Worm (Caenorhabditis elegans) whole organism, L1 larva: Measurements from ENCODE around the gene ets-6.

Experiments
- C16A3.4 ChIP-seq: fragments of 150-350 bp; optimal IDR thresholded peaks from 2 replicates; lab custom pipeline; 2014; ENCODE audit warnings: missing biosample characterization, missing genetic modification characterization
- Y116A8C.19 ChIP-seq: sonication (generic microtip); optimal IDR thresholded peaks from 2 replicates; lab custom pipeline; 2016; ENCODE audit warnings: missing compliant biosample characterization, missing genetic modification characterization, borderline replicate concordance
- aha-1 ChIP-seq: fragments of 150-350 bp; optimal IDR thresholded peaks from 2 replicates; lab custom pipeline; 2014; ENCODE audit warnings: missing biosample characterization, missing genetic modification characterization
- alr-1 ChIP-seq: fragments of 200-800 bp; sonication (Bioruptor generic); optimal IDR thresholded peaks from 2 replicates; lab custom pipeline; 2018; ENCODE audit warnings: borderline replicate concordance, mild to moderate bottlenecking, missing genetic modification characterization, missing compliant biosample characterization
- ama-1 ChIP-seq: fragments of 150-350 bp; optimal IDR thresholded peaks from 2 replicates; lab custom pipeline; 2014
- blmp-1 ChIP-seq: fragments of 150-350 bp; optimal IDR thresholded peaks from 2 replicates; lab custom pipeline; 2014; ENCODE audit warnings: missing biosample characterization, missing genetic modification characterization
- ceh-82 ChIP-seq, 3 experiments: fragments of 150-350 bp in 1 of 3; sonication (generic microtip) in 2 of 3; optimal IDR thresholded peaks; 2 replicates each; lab custom pipeline; 2014 to 2017; ENCODE audit warnings: missing biosample characterization in 3 of 3, missing genetic modification characterization in 3 of 3
- ceh-88 ChIP-seq: fragments of 200-800 bp; sonication (Bioruptor generic); IDR thresholded peaks from 2 replicates; pipeline ENCODE4 v1.3.6; 2022; ENCODE audit warnings: missing genetic modification characterization, missing compliant biosample characterization
- ceh-90 ChIP-seq: sonication (generic microtip); optimal IDR thresholded peaks from 2 replicates; lab custom pipeline; 2016; ENCODE audit warnings: missing genetic modification characterization, missing compliant biosample characterization
- ces-1 ChIP-seq: fragments of 150-350 bp; optimal IDR thresholded peaks from 2 replicates; lab custom pipeline; 2014; ENCODE audit warnings: missing biosample characterization, missing genetic modification reagents, missing genetic modification characterization
- dsc-1 ChIP-seq: sonication (generic microtip); optimal IDR thresholded peaks from 2 replicates; lab custom pipeline; 2016; ENCODE audit warnings: mild to moderate bottlenecking, missing genetic modification characterization, missing compliant biosample characterization
- egl-27 ChIP-seq, 2 experiments: fragments of 150-350 bp in 1 of 2; sonication (generic microtip); optimal IDR thresholded peaks; 3 replicates each; lab custom pipeline; 2017 to 2018; ENCODE audit warnings: missing biosample characterization in 2 of 2, missing genetic modification characterization in 2 of 2, missing genetic modification reagents in 2 of 2
- fkh-10 ChIP-seq: sonication (generic microtip); optimal IDR thresholded peaks from 2 replicates; lab custom pipeline; 2017; ENCODE audit warnings: missing biosample characterization, missing genetic modification reagents, missing genetic modification characterization
- fkh-4 ChIP-seq: sonication (generic microtip); optimal IDR thresholded peaks from 2 replicates; lab custom pipeline; 2016; ENCODE audit warnings: missing compliant biosample characterization, missing genetic modification characterization, borderline replicate concordance
- fkh-8 ChIP-seq: sonication (generic microtip); optimal IDR thresholded peaks from 2 replicates; lab custom pipeline; 2016; ENCODE audit warnings: mild to moderate bottlenecking, missing genetic modification characterization, missing compliant biosample characterization
- fos-1 ChIP-seq: fragments of 150-350 bp; optimal IDR thresholded peaks from 2 replicates; lab custom pipeline; 2014; ENCODE audit warnings: missing biosample characterization, missing genetic modification characterization
- hlh-4 ChIP-seq: sonication (generic microtip); optimal IDR thresholded peaks from 2 replicates; lab custom pipeline; 2016; ENCODE audit warnings: mild to moderate bottlenecking, missing genetic modification characterization, missing compliant biosample characterization
- lin-39 ChIP-seq: fragments of 150-350 bp; optimal IDR thresholded peaks from 2 replicates; lab custom pipeline; 2014; ENCODE audit warnings: missing biosample characterization, missing genetic modification reagents, missing genetic modification characterization
- mdl-1 ChIP-seq, 2 experiments: fragments of 150-350 bp; optimal IDR thresholded peaks; 2 replicates each; lab custom pipeline; 2014 to 2017; ENCODE audit warnings: missing biosample characterization in 2 of 2, missing genetic modification characterization in 2 of 2, inconsistent platforms in 1 of 2
- mef-2 ChIP-seq: fragments of 150-350 bp; optimal IDR thresholded peaks from 2 replicates; lab custom pipeline; 2014; ENCODE audit warnings: missing biosample characterization, missing genetic modification characterization
- mep-1 ChIP-seq: fragments of 150-350 bp; optimal IDR thresholded peaks from 2 replicates; lab custom pipeline; 2014; ENCODE audit warnings: missing biosample characterization, missing genetic modification characterization
- nhr-11 ChIP-seq: fragments of 150-350 bp; optimal IDR thresholded peaks from 2 replicates; lab custom pipeline; 2014; ENCODE audit warnings: missing biosample characterization, missing genetic modification characterization
- nhr-20 ChIP-seq: sonication (generic microtip); optimal IDR thresholded peaks from 2 replicates; lab custom pipeline; 2016; ENCODE audit warnings: mild to moderate bottlenecking, missing genetic modification characterization, missing compliant biosample characterization
- nhr-47 ChIP-seq: sonication (generic microtip); optimal IDR thresholded peaks from 2 replicates; lab custom pipeline; 2016; ENCODE audit warnings: mild to moderate bottlenecking, missing genetic modification characterization, moderate library complexity, missing compliant biosample characterization
- nhr-71 ChIP-seq: sonication (generic microtip); optimal IDR thresholded peaks from 2 replicates; lab custom pipeline; 2016; ENCODE audit warnings: mild to moderate bottlenecking, missing genetic modification characterization, moderate library complexity, missing compliant biosample characterization
- nhr-85 ChIP-seq: sonication (generic microtip); peaks from one replicate; lab custom pipeline; 2016; ENCODE audit warnings: missing genetic modification characterization, inconsistent platforms, missing compliant biosample characterization
- nhr-90 ChIP-seq: sonication (generic microtip); optimal IDR thresholded peaks from 2 replicates; lab custom pipeline; 2016; ENCODE audit warnings: mild to moderate bottlenecking, missing genetic modification characterization, missing compliant biosample characterization; ENCODE audit not compliant: poor library complexity
- pag-3 ChIP-seq: sonication (generic microtip); optimal IDR thresholded peaks from 2 replicates; lab custom pipeline; 2017; ENCODE audit warnings: missing genetic modification characterization, mild to moderate bottlenecking, missing compliant biosample characterization, antibody characterized with exemption, borderline replicate concordance; ENCODE audit not compliant: insufficient read depth
- pax-3 ChIP-seq: fragments of 200-800 bp; sonication (Bioruptor generic); optimal IDR thresholded peaks from 2 replicates; lab custom pipeline; 2018; ENCODE audit warnings: mild to moderate bottlenecking, missing genetic modification characterization, moderate library complexity, missing compliant biosample characterization
- rnt-1 ChIP-seq: sonication (generic microtip); optimal IDR thresholded peaks from 2 replicates; lab custom pipeline; 2016; ENCODE audit warnings: mild to moderate bottlenecking, missing genetic modification characterization, moderate library complexity, missing compliant biosample characterization
- sox-4 ChIP-seq: sonication (generic microtip); optimal IDR thresholded peaks from 2 replicates; lab custom pipeline; 2016; ENCODE audit warnings: missing genetic modification characterization, missing compliant biosample characterization
- sup-37 ChIP-seq: fragments of 200-800 bp; sonication (Bioruptor generic); optimal IDR thresholded peaks from 2 replicates; lab custom pipeline; 2018; ENCODE audit warnings: mild to moderate bottlenecking, missing genetic modification characterization, missing compliant biosample characterization
- tbx-2 ChIP-seq: sonication (generic microtip); optimal IDR thresholded peaks from 2 replicates; lab custom pipeline; 2016; ENCODE audit warnings: missing genetic modification characterization, missing compliant biosample characterization
- unc-86 ChIP-seq: sonication (generic microtip); optimal IDR thresholded peaks from 2 replicates; lab custom pipeline; 2016; ENCODE audit warnings: missing genetic modification characterization, missing compliant biosample characterization
- unc-98 ChIP-seq: fragments of 200-800 bp; sonication (Bioruptor generic); IDR thresholded peaks from 2 replicates; pipeline ENCODE4 v1.3.6; 2022; ENCODE audit warnings: missing genetic modification characterization, missing compliant biosample characterization
- xbp-1 ChIP-seq: sonication (generic microtip); optimal IDR thresholded peaks from 2 replicates; lab custom pipeline; 2016; ENCODE audit warnings: missing genetic modification characterization, missing compliant biosample characterization
- zip-4 ChIP-seq: fragments of 200-800 bp; sonication (Bioruptor generic); optimal IDR thresholded peaks from 2 replicates; lab custom pipeline; 2018; ENCODE audit warnings: mild to moderate bottlenecking, missing genetic modification characterization, moderate library complexity, missing compliant biosample characterization
- ztf-11 ChIP-seq, 2 experiments: sonication (generic microtip); optimal IDR thresholded peaks; 2 replicates each; lab custom pipeline; 2016 to 2017; ENCODE audit warnings: missing genetic modification characterization in 2 of 2, missing biosample characterization in 1 of 2, missing compliant biosample characterization in 1 of 2
- ztf-4 ChIP-seq: fragments of 150-350 bp; optimal IDR thresholded peaks from 2 replicates; lab custom pipeline; 2014; ENCODE audit warnings: missing biosample characterization, missing genetic modification characterization

ets-6 gene

ce11 chrV:7580378-7580777, at the start of gene ets-6 (continued):
- TF ChIP-seq nhr-47 (tag; lab: Kevin White, UChicago) (peak; percentile 70), nhr-90 (peak; percentile 46), pag-3 (tag; lab: Kevin White, UChicago) (no peak)

ce11 chrV:7629504-7629903, 49.2 kb upstream of the ets-6 start, which contains the start of gene srd-30:
Gene srd-30 (plus strand): TSS chrV:7629804.
- no peak for TF ChIP-seq tbx-2
- TF ChIP-seq ces-1 (GFP tag; lab: Kevin White, UChicago) = no peak
- no peak for TF ChIP-seq C16A3.4 (tag; lab: Kevin White, UChicago)
- no peak for TF ChIP-seq aha-1 (tag; lab: Kevin White, UChicago)
- no peak for TF ChIP-seq alr-1 (tag; lab: Kevin White, UChicago)
- no peak for TF ChIP-seq sup-37
- TF ChIP-seq Y116A8C.19 (tag; lab: Kevin White, UChicago) = no peak
- TF ChIP-seq pag-3 (tag; lab: Kevin White, UChicago) = no peak
- TF ChIP-seq ceh-88 (GFP tag; lab: Robert Waterston, UW) = no peak
- no peak for TF ChIP-seq ztf-4
- TF ChIP-seq pax-3 (tag; lab: Kevin White, UChicago) = no peak

- TF ChIP-seq pax-3 (tag; lab: Kevin White, UChicago) (no peak), ama-1 (lab: Kevin White, UChicago) (no peak), zip-4 (GFP tag; lab: Kevin White, UChicago) (no peak), hlh-4 (no peak), pag-3 (tag; lab: Kevin White, UChicago) (no peak), ceh-82 (tag; optimal IDR thresholded peaks at IDR 0.05; lab: Kevin White, UChicago) (no peak), ztf-11 (tag; optimal IDR thresholded peaks at IDR 0.05; lab: Kevin White, UChicago) (no peak), blmp-1 (no peak), fkh-8 (tag; lab: Kevin White, UChicago) (no peak), tbx-2 (no peak), mef-2 (no peak)
These were observed 46.2 kb upstream of the ets-6 start, which contains the start of gene F07C4.6 for ce11 chrV:7626550-7626949. Gene F07C4.6 (plus strand): TSS chrV:7626850.

- TF ChIP-seq nhr-47 (tag; lab: Kevin White, UChicago) (no peak), blmp-1 (peak; percentile 52), nhr-11 (tag; lab: Kevin White, UChicago) (no peak), pax-3 (tag; lab: Kevin White, UChicago) (no peak), nhr-85 (tag; lab: Kevin White, UChicago) (peak; percentile 48), fkh-4 (tag; lab: Kevin White, UChicago) (no peak)
These were observed 44.3 kb upstream of the ets-6 start, which contains the start of gene grsp-4 for ce11 chrV:7624652-7625051. Gene grsp-4 (plus strand): TSS chrV:7624952.

- TF ChIP-seq fkh-10 (GFP tag; lab: Kevin White, UChicago) = no peak
- no peak for TF ChIP-seq ceh-90
- TF ChIP-seq mef-2 = no peak
- TF ChIP-seq mep-1 (tag; lab: Kevin White, UChicago) = no peak
- no peak for TF ChIP-seq blmp-1
- no peak for TF ChIP-seq rnt-1 (tag; lab: Kevin White, UChicago)
- TF ChIP-seq dsc-1 (tag; lab: Kevin White, UChicago) = no peak
- TF ChIP-seq alr-1 (tag; lab: Kevin White, UChicago) = no peak
- TF ChIP-seq unc-98 (GFP tag; lab: Robert Waterston, UW) = no peak
- TF ChIP-seq xbp-1 (tag; lab: Kevin White, UChicago) = no peak
These were observed 43.8 kb upstream of the ets-6 start, which contains the start of gene C50E3.13 for ce11 chrV:7624152-7624551. Gene C50E3.13 (minus strand): TSS chrV:7624252.

- no peak for TF ChIP-seq ama-1 (lab: Kevin White, UChicago)
- no peak for TF ChIP-seq nhr-20 (tag; lab: Kevin White, UChicago)
- no peak for TF ChIP-seq egl-27 (tag; optimal IDR thresholded peaks at IDR 0.05; lab: Kevin White, UChicago)
- no peak for TF ChIP-seq fos-1
- no peak for TF ChIP-seq unc-86
- TF ChIP-seq lin-39 (tag; lab: Kevin White, UChicago) = no peak
- TF ChIP-seq ces-1 (GFP tag; lab: Kevin White, UChicago) = no peak
- no peak for TF ChIP-seq xbp-1 (tag; lab: Kevin White, UChicago)
- no peak for TF ChIP-seq mdl-1 (tag; optimal IDR thresholded peaks at IDR 0.05; lab: Kevin White, UChicago)
- TF ChIP-seq nhr-71 (tag; lab: Kevin White, UChicago) = no peak
- TF ChIP-seq sox-4 (tag; lab: Kevin White, UChicago) = no peak
These were observed 41.7 kb upstream of the ets-6 start, which contains the start of gene C50E3.12 for ce11 chrV:7622011-7622465. Gene C50E3.12 (minus strand): TSS chrV:7622061.
